Fruit fly (Drosophila melanogaster) whole organism, embryonic: ENCODE results near the gene Jhbp14.

Source experiments
- Bteb2 ChIP-seq: fragments of 200-800 bp; sonication (Bioruptor generic); optimal IDR thresholded peaks from 2 replicates; lab custom pipeline; 2016; ENCODE audit warnings: missing biosample characterization, missing genetic modification characterization
- Sry-δ ChIP-seq: fragments of 200-800 bp; sonication (Bioruptor generic); optimal IDR thresholded peaks from 2 replicates; lab custom pipeline; 2016; ENCODE audit warnings: missing biosample characterization, missing genetic modification characterization
- dysf ChIP-seq: fragments of 200-800 bp; sonication (Bioruptor generic); IDR thresholded peaks from 3 replicates; pipeline ENCODE4 v1.3.6; 2022; ENCODE audit warnings: missing biosample characterization, missing genetic modification characterization

DNA sequence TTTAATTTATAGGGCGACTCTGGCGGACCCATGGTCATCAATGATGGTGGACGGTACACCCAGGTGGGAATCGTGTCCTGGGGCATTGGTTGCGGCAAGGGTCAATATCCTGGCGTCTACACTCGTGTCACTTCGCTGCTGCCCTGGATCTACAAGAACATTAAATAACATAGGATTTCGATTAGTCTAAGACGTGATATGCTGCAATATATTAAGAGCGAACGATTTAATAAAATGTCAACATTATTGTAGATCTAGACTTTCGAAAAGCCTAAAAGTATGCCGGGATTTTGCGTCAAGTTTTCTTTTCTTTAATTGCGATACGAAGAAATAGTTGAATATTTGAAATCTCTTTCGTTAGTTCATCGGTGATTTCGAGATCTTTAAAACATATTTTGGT, 20.9 kb downstream of the Jhbp14 start, which contains the start of gene Naa20B:
- TF ChIP-seq Sry-δ (GFP tag; lab: Kevin White, UChicago) (no peak), Bteb2 (GFP tag; lab: Kevin White, UChicago) (no peak), dysf (no peak)
